Worm (Caenorhabditis elegans): ENCODE data around the gene F59A7.5.

DNA sequence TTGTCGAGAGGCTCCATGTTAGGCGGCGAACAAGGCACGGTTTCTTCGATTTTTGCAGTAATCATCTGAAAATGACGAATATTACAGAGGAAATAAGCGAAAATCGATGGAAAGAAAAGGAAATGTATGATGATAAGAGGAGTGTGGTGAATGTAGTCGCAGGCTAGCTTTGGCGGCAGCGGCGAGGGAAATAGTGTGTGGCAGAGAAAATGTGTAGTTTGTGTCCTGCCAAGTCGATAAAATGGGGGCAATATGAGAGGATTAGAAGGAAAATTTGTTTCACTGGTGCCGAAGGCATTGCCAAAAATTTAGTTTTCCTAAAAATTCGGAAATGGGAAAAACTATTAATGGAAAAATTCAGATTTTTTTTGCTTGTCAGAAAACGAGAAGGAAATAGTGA lies 44.3 kb downstream of the F59A7.5 start, which contains the start of gene nhr-86:
- no peak for TF ChIP-seq pes-1 (GFP tag; IDR thresholded peaks at IDR 0.05)
- no peak for TF ChIP-seq B0310.2 (tag; optimal IDR thresholded peaks at IDR 0.05)
- no peak for TF ChIP-seq ama-1 (optimal IDR thresholded peaks at IDR 0.05)
- TF ChIP-seq scrt-1 (GFP tag; IDR thresholded peaks at IDR 0.05): no peak
- no peak for TF ChIP-seq flt-1 (GFP tag; IDR thresholded peaks at IDR 0.05)
- no peak for TF ChIP-seq hnd-1 (tag; optimal IDR thresholded peaks at IDR 0.05)

All from whole organism, early embryonic.